Worm (Caenorhabditis elegans) whole organism, early embryonic: ENCODE measurements around the gene R09H10.6.

Source experiments
- ama-1 ChIP-seq: fragments of 150-350 bp; optimal IDR thresholded peaks from 2 replicates; lab custom pipeline; 2014
- ceh-36 ChIP-seq: sonication (generic microtip); optimal IDR thresholded peaks from 2 replicates; lab custom pipeline; 2016; ENCODE audit warnings: missing genetic modification characterization, inconsistent platforms, missing compliant biosample characterization
- ets-7 ChIP-seq: sonication (generic microtip); optimal IDR thresholded peaks from 2 replicates; lab custom pipeline; 2016; ENCODE audit warnings: missing genotype, missing genetic modification characterization, missing compliant biosample characterization
- hmbx-1 ChIP-seq: sonication (generic microtip); optimal IDR thresholded peaks from 2 replicates; lab custom pipeline; 2016; ENCODE audit warnings: mild to moderate bottlenecking, missing genetic modification characterization, missing compliant biosample characterization
- hmg-4 ChIP-seq: fragments of 200-800 bp; sonication (Bioruptor generic); optimal IDR thresholded peaks from 2 replicates; lab custom pipeline; 2018; ENCODE audit warnings: mild to moderate bottlenecking, missing genetic modification characterization, missing compliant biosample characterization
- pes-1 ChIP-seq: fragments of 200-800 bp; sonication (Bioruptor generic); IDR thresholded peaks from 2 replicates; pipeline ENCODE4 v1.3.6; 2022; ENCODE audit warnings: missing genetic modification reagents, missing genetic modification characterization, missing compliant biosample characterization
- tbx-11 ChIP-seq: fragments of 200-800 bp; sonication (Bioruptor generic); IDR thresholded peaks from 2 replicates; pipeline ENCODE4 v1.3.6; 2022; ENCODE audit warnings: missing genetic modification characterization, missing compliant biosample characterization
- tbx-37 ChIP-seq: fragments of 200-800 bp; sonication (Bioruptor generic); conservative IDR thresholded peaks from 2 replicates; pipeline ENCODE4 v1.3.6; 2022; ENCODE audit warnings: missing genetic modification reagents, missing genetic modification characterization, missing compliant biosample characterization
- tra-4 ChIP-seq: sonication (generic microtip); optimal IDR thresholded peaks from 2 replicates; lab custom pipeline; 2017; ENCODE audit warnings: missing genetic modification characterization, missing compliant biosample characterization

DNA sequence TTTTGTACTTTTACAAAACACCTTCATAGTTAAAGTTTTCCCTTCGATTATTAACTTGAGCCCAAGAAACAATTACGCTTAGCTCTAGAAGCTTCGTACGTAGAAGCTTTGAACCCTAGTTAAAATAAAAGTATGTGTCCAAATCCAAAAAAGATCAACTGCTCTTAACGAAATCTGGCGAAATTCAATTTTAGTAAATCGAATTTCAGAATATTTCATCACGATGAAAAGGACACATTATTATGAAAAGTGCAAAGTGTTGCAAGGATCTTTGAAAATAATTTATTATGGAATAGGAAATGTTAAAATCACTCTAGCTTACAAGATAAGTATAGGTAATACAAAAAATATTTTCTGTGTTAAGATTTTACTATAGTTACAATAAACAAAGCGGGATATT lies 43.1 kb upstream of the R09H10.6 start:
- no peak for TF ChIP-seq ama-1
- no peak for TF ChIP-seq pes-1 (GFP tag; lab: Robert Waterston, UW)
- no peak for TF ChIP-seq hmg-4 (GFP tag; lab: Kevin White, UChicago)
- no peak for TF ChIP-seq tbx-37 (GFP tag; lab: Robert Waterston, UW)
- no peak for TF ChIP-seq tbx-11
- TF ChIP-seq ceh-36 (tag; lab: Kevin White, UChicago): no peak
- TF ChIP-seq tra-4 (tag; lab: Kevin White, UChicago): no peak
- TF ChIP-seq hmbx-1: no peak
- no peak for TF ChIP-seq ets-7 (tag; lab: Kevin White, UChicago)
